Fruit fly (Drosophila melanogaster): Measurements from ENCODE around the gene RanBP3.

RanBP3 gene

dm6 chr3R:23782456-23783402 lies 30.1 kb upstream of the RanBP3 start (continued):
- TF ChIP-seq ranshi (GFP tag; IDR thresholded peaks at IDR 0.05) (peak; percentile 73), CG17328 (GFP tag; IDR thresholded peaks at IDR 0.05) (peak; percentile 93), CG3065 (GFP tag; optimal IDR thresholded peaks at IDR 0.05) (peak; percentile 51), vnd (GFP tag; IDR thresholded peaks at IDR 0.05; ENCODE audit: partially characterized antibody) (no peak), CG8089 (GFP tag; optimal IDR thresholded peaks at IDR 0.05) (peak; percentile 87), CG1529 (GFP tag; optimal IDR thresholded peaks at IDR 0.05) (peak; percentile 89), Nf-YA (GFP tag; IDR thresholded peaks at IDR 0.05) (peak; percentile 62), NC2α (GFP tag; optimal IDR thresholded peaks at IDR 0.05) (peak; percentile 56), Hand (GFP tag; optimal IDR thresholded peaks at IDR 0.05) (no peak), CG6689 (GFP tag; IDR thresholded peaks at IDR 0.05) (peak; percentile 89), Elba2 (GFP tag; optimal IDR thresholded peaks at IDR 0.05) (peak; percentile 28), Dip3 (GFP tag; optimal IDR thresholded peaks at IDR 0.05) (peak; percentile 19), CG31388 (GFP tag; optimal IDR thresholded peaks at IDR 0.05) (peak; percentile 68), sd (tag; optimal IDR thresholded peaks at IDR 0.05) (peak; percentile 48), CG17359 (tag; optimal IDR thresholded peaks at IDR 0.05) (peak; percentile 91), CG1647 (GFP tag; optimal IDR thresholded peaks at IDR 0.05) (peak; percentile 77), en (GFP tag; optimal IDR thresholded peaks at IDR 0.05) (peak; percentile 70), zen (tag; optimal IDR thresholded peaks at IDR 0.05) (peak; percentile 92), CG1602 (GFP tag; optimal IDR thresholded peaks at IDR 0.05) (peak; percentile 90), Camta (GFP tag; optimal IDR thresholded peaks at IDR 0.05) (peak; percentile 85), ftz-f1 (GFP tag; optimal IDR thresholded peaks at IDR 0.05) (peak; percentile 65), CG7271 (tag; optimal IDR thresholded peaks at IDR 0.05) (peak; percentile 43), Sox100B (GFP tag; optimal IDR thresholded peaks at IDR 0.05) (peak; percentile 87), CG15479 (GFP tag; optimal IDR thresholded peaks at IDR 0.05) (peak; percentile 96), yki (optimal IDR thresholded peaks at IDR 0.05) (no peak), HLH3B (GFP tag; IDR thresholded peaks at IDR 0.05) (peak; percentile 79), Blimp-1 (GFP tag; optimal IDR thresholded peaks at IDR 0.05) (peak; percentile 92), scrt (GFP tag; optimal IDR thresholded peaks at IDR 0.05) (peak; percentile 63), CG15601 (tag; optimal IDR thresholded peaks at IDR 0.05) (peak; percentile 93), gce (GFP tag; IDR thresholded peaks at IDR 0.05) (peak; percentile 58; the same call in 2 of the 3 replicates), chinmo (GFP tag; IDR thresholded peaks at IDR 0.05; ENCODE audit: partially characterized antibody) (no peak), cato (GFP tag; optimal IDR thresholded peaks at IDR 0.05; ENCODE audit: borderline replicate concordance) (peak; percentile 73), CrebB (tag; optimal IDR thresholded peaks at IDR 0.05) (peak; percentile 85), CG7839 (tag; optimal IDR thresholded peaks at IDR 0.05) (peak; percentile 91), bcd (GFP tag; optimal IDR thresholded peaks at IDR 0.05) (peak; percentile 85), Bteb2 (GFP tag; optimal IDR thresholded peaks at IDR 0.05) (peak; percentile 32), ewg (GFP tag; optimal IDR thresholded peaks at IDR 0.05) (peak; percentile 85), Hey (tag; optimal IDR thresholded peaks at IDR 0.05) (peak; percentile 85), CG17361 (GFP tag; IDR thresholded peaks at IDR 0.05) (peak; percentile 94), CG11723 (GFP tag; optimal IDR thresholded peaks at IDR 0.05) (peak; percentile 79), ems (GFP tag; optimal IDR thresholded peaks at IDR 0.05) (peak; percentile 73), CG17186 (GFP tag; optimal IDR thresholded peaks at IDR 0.05) (peak; percentile 32), emc (GFP tag; optimal IDR thresholded peaks at IDR 0.05) (peak; percentile 8), CG9817 (tag; optimal IDR thresholded peaks at IDR 0.05) (peak; percentile 32), Sry-δ (GFP tag; optimal IDR thresholded peaks at IDR 0.05) (peak; percentile 27), CG13775 (GFP tag; optimal IDR thresholded peaks at IDR 0.05) (peak; percentile 88), nom (GFP tag; optimal IDR thresholded peaks at IDR 0.05) (peak; percentile 46), mirr (GFP tag; optimal IDR thresholded peaks at IDR 0.05) (peak; percentile 98)
